Fruit fly (Drosophila melanogaster): ENCODE measurements around the gene CG12177.
A peak's percentile ranks its signal among the peaks of the same experiment; 100 is the strongest.

CG12177 gene

dm6 chrX:13677970-13678490, 2.3 kb downstream of the CG12177 start:
- TF ChIP-seq Rel (GFP tag; optimal IDR thresholded peaks at IDR 0.05) = no peak
- TF ChIP-seq Rel (tag; optimal IDR thresholded peaks at IDR 0.05) = peak; percentile 99
- TF ChIP-seq OdsH (GFP tag; optimal IDR thresholded peaks at IDR 0.05) = no peak

dm6 chrX:13676458-13676944, 3.8 kb downstream of the CG12177 start, which contains the start of gene CG11162:
Gene CG11162 (plus strand): TSS chrX:13676894.
- TF ChIP-seq foxo (GFP tag; optimal IDR thresholded peaks at IDR 0.05) (peak in 1 of 2 experiments; percentile 65), fru (GFP tag; optimal IDR thresholded peaks at IDR 0.05) (peak; percentile 66), pan (optimal IDR thresholded peaks at IDR 0.05) (no peak), sage (GFP tag; optimal IDR thresholded peaks at IDR 0.05) (no peak), HLH106 (tag; optimal IDR thresholded peaks at IDR 0.05) (peak; percentile 33), ey (GFP tag; optimal IDR thresholded peaks at IDR 0.05) (peak; percentile 56), Sp1 (GFP tag; optimal IDR thresholded peaks at IDR 0.05) (peak; percentile 29), br (GFP tag; optimal IDR thresholded peaks at IDR 0.05) (peak; percentile 2), OdsH (GFP tag; optimal IDR thresholded peaks at IDR 0.05) (peak; percentile 46), dsf (GFP tag; optimal IDR thresholded peaks at IDR 0.05; ENCODE audit: borderline replicate concordance) (no peak), rgr (GFP tag; optimal IDR thresholded peaks at IDR 0.05) (peak; percentile 54), h (GFP tag; optimal IDR thresholded peaks at IDR 0.05) (peak; percentile 59), Hr78 (GFP tag; optimal IDR thresholded peaks at IDR 0.05) (no peak)

dm6 chrX:13670329-13670847, 9.9 kb downstream of the CG12177 start:
- no peak for TF ChIP-seq dl (GFP tag; optimal IDR thresholded peaks at IDR 0.05; ENCODE audit: insufficient read depth in 1 of 2, partially characterized antibody in 2 of 2)
- TF ChIP-seq psq (GFP tag; optimal IDR thresholded peaks at IDR 0.05) = peak; percentile 18

- no peak for TF ChIP-seq lola (GFP tag; optimal IDR thresholded peaks at IDR 0.05)
- TF ChIP-seq foxo (GFP tag; optimal IDR thresholded peaks at IDR 0.05) = no peak
- TF ChIP-seq pan (optimal IDR thresholded peaks at IDR 0.05) = no peak
- TF ChIP-seq HLH106 (tag; optimal IDR thresholded peaks at IDR 0.05) = no peak
- no peak for TF ChIP-seq tai (GFP tag; optimal IDR thresholded peaks at IDR 0.05)
- no peak for TF ChIP-seq dsf (GFP tag; optimal IDR thresholded peaks at IDR 0.05; ENCODE audit: borderline replicate concordance)
- TF ChIP-seq Rel (GFP tag; optimal IDR thresholded peaks at IDR 0.05) = no peak
- peak; percentile 71 for TF ChIP-seq Rel (tag; optimal IDR thresholded peaks at IDR 0.05)
- TF ChIP-seq brk (GFP tag; optimal IDR thresholded peaks at IDR 0.05) = no peak
- TF ChIP-seq CG32264 (GFP tag; optimal IDR thresholded peaks at IDR 0.05) = no peak
These were observed 10.9 kb downstream of the CG12177 start, which contains the start of gene CG15760 for dm6 chrX:13669366-13669765. Gene CG15760 (plus strand): TSS chrX:13669699.

- TF ChIP-seq foxo (GFP tag; optimal IDR thresholded peaks at IDR 0.05) (no peak), br (GFP tag; optimal IDR thresholded peaks at IDR 0.05) (no peak), OdsH (GFP tag; optimal IDR thresholded peaks at IDR 0.05) (no peak), Jra (GFP tag; optimal IDR thresholded peaks at IDR 0.05) (no peak), Mio (GFP tag; optimal IDR thresholded peaks at IDR 0.05) (no peak), GATAd (GFP tag; optimal IDR thresholded peaks at IDR 0.05) (no peak), fru (GFP tag; optimal IDR thresholded peaks at IDR 0.05) (no peak), dl (GFP tag; optimal IDR thresholded peaks at IDR 0.05; ENCODE audit: insufficient read depth in 1 of 2, partially characterized antibody in 2 of 2) (no peak), tai (GFP tag; optimal IDR thresholded peaks at IDR 0.05) (no peak), Myc (optimal IDR thresholded peaks at IDR 0.05) (no peak), sage (GFP tag; optimal IDR thresholded peaks at IDR 0.05) (no peak), Hr78 (GFP tag; optimal IDR thresholded peaks at IDR 0.05) (no peak), brk (GFP tag; optimal IDR thresholded peaks at IDR 0.05) (no peak), rgr (GFP tag; optimal IDR thresholded peaks at IDR 0.05) (no peak), dmrt93B (GFP tag; optimal IDR thresholded peaks at IDR 0.05) (no peak), Abd-B (GFP tag; optimal IDR thresholded peaks at IDR 0.05) (no peak), sv (GFP tag; optimal IDR thresholded peaks at IDR 0.05) (no peak), ey (GFP tag; optimal IDR thresholded peaks at IDR 0.05) (no peak)
These were observed 12.6 kb downstream of the CG12177 start, which contains the start of the genes DNAlig4 and CG11164 for dm6 chrX:13667656-13668055. Gene DNAlig4 (minus strand): TSS chrX:13667811. Gene CG11164 (plus strand): TSS chrX:13668014.

dm6 chrX:13651170-13651569, 29.1 kb downstream of the CG12177 start:
- no peak for TF ChIP-seq dmrt93B (GFP tag; optimal IDR thresholded peaks at IDR 0.05)
- no peak for TF ChIP-seq ey (GFP tag; optimal IDR thresholded peaks at IDR 0.05)
- no peak for TF ChIP-seq OdsH (GFP tag; optimal IDR thresholded peaks at IDR 0.05)
- TF ChIP-seq Rel (GFP tag; optimal IDR thresholded peaks at IDR 0.05) = no peak
- TF ChIP-seq Rel (tag; optimal IDR thresholded peaks at IDR 0.05) = peak; percentile 40
- no peak for TF ChIP-seq usp (GFP tag; optimal IDR thresholded peaks at IDR 0.05)
- no peak for TF ChIP-seq brk (GFP tag; optimal IDR thresholded peaks at IDR 0.05)
- no peak for TF ChIP-seq pan (optimal IDR thresholded peaks at IDR 0.05)
- no peak for TF ChIP-seq tai (GFP tag; optimal IDR thresholded peaks at IDR 0.05)
- no peak for TF ChIP-seq Dif (GFP tag; optimal IDR thresholded peaks at IDR 0.05; ENCODE audit: partially characterized antibody)

Data from whole organism, wandering third instar larva.